Worm (Caenorhabditis elegans): ENCODE data around the gene ife-5.

Gene ife-5

ce11 chrII:12323305-12323704 lies 42.8 kb downstream of the ife-5 start, which contains the start of gene sre-53:
Gene sre-53 (minus strand): TSS chrII:12323405.
- no peak for TF ChIP-seq mcd-1 (GFP tag; IDR thresholded peaks at IDR 0.05)
- TF ChIP-seq F49E8.2 (tag; optimal IDR thresholded peaks at IDR 0.05; ENCODE audit: insufficient read depth): no peak
- no peak for TF ChIP-seq ama-1 (optimal IDR thresholded peaks at IDR 0.05)
- TF ChIP-seq ama-1 (GFP tag; optimal IDR thresholded peaks at IDR 0.05): no peak
- TF ChIP-seq ztf-28 (GFP tag; IDR thresholded peaks at IDR 0.05): no peak
- no peak for TF ChIP-seq nhr-120 (GFP tag; IDR thresholded peaks at IDR 0.05)
- TF ChIP-seq ceh-27 (GFP tag; optimal IDR thresholded peaks at IDR 0.05): no peak
- TF ChIP-seq mxl-1 (tag; optimal IDR thresholded peaks at IDR 0.05): no peak
- TF ChIP-seq rec-8 (tag; optimal IDR thresholded peaks at IDR 0.05): no peak
- TF ChIP-seq ceh-91 (GFP tag; IDR thresholded peaks at IDR 0.05): no peak
- TF ChIP-seq efl-1 (GFP tag; optimal IDR thresholded peaks at IDR 0.05): no peak
- TF ChIP-seq ceh-58 (GFP tag; IDR thresholded peaks at IDR 0.05): no peak
- no peak for TF ChIP-seq B0261.1 (tag; optimal IDR thresholded peaks at IDR 0.05)
- no peak for TF ChIP-seq bed-1 (GFP tag; IDR thresholded peaks at IDR 0.05)
- no peak for TF ChIP-seq attf-3 (GFP tag; conservative IDR thresholded peaks at IDR 0.05)
- no peak for TF ChIP-seq madf-10 (tag; optimal IDR thresholded peaks at IDR 0.05)
- TF ChIP-seq F57A8.1 (GFP tag; optimal IDR thresholded peaks at IDR 0.05): no peak
- no peak for TF ChIP-seq attf-5 (GFP tag; optimal IDR thresholded peaks at IDR 0.05)
- no peak for TF ChIP-seq lsl-1 (GFP tag; optimal IDR thresholded peaks at IDR 0.05)
- no peak for TF ChIP-seq madf-8 (GFP tag; conservative IDR thresholded peaks at IDR 0.05)
- no peak for TF ChIP-seq somi-1 (GFP tag; optimal IDR thresholded peaks at IDR 0.05)

ce11 chrII:12324159-12324558 lies 43.7 kb downstream of the ife-5 start, which contains the start of gene sre-56:
Gene sre-56 (plus strand): TSS chrII:12324459.
- TF ChIP-seq snpc-4 (GFP tag; optimal IDR thresholded peaks at IDR 0.05) (no peak), snpc-4 (tag; optimal IDR thresholded peaks at IDR 0.05) (peak in 1 of 4 experiments; percentile 60), mes-4 (tag; optimal IDR thresholded peaks at IDR 0.05) (no peak), gei-17 (GFP tag; optimal IDR thresholded peaks at IDR 0.05) (no peak)

ce11 chrII:12328994-12329393 lies 48.5 kb downstream of the ife-5 start, which contains the start of gene sre-55:
Gene sre-55 (plus strand): TSS chrII:12329294.
- no peak for TF ChIP-seq lsl-1 (GFP tag; optimal IDR thresholded peaks at IDR 0.05)
- no peak for TF ChIP-seq F39B2.1 (GFP tag; IDR thresholded peaks at IDR 0.05)
- TF ChIP-seq egl-44 (GFP tag; IDR thresholded peaks at IDR 0.05): no peak
- no peak for TF ChIP-seq C17E4.6 (GFP tag; IDR thresholded peaks at IDR 0.05)
- no peak for TF ChIP-seq attf-6 (GFP tag; IDR thresholded peaks at IDR 0.05)
- TF ChIP-seq B0035.1 (tag; optimal IDR thresholded peaks at IDR 0.05): no peak
- TF ChIP-seq dox-1 (GFP tag; IDR thresholded peaks at IDR 0.05): no peak
- no peak for TF ChIP-seq F52B5.7 (tag; optimal IDR thresholded peaks at IDR 0.05)
- no peak for TF ChIP-seq B0261.1 (tag; optimal IDR thresholded peaks at IDR 0.05)
- no peak for TF ChIP-seq aptf-3 (GFP tag; IDR thresholded peaks at IDR 0.05)

- no peak for TF ChIP-seq bed-2 (GFP tag; IDR thresholded peaks at IDR 0.05)
- TF ChIP-seq madf-8 (GFP tag; conservative IDR thresholded peaks at IDR 0.05): no peak
- TF ChIP-seq attf-6 (GFP tag; IDR thresholded peaks at IDR 0.05): no peak
These were observed 52.2 kb downstream of the ife-5 start, which contains the start of gene sre-54 for ce11 chrII:12332624-12333023. Gene sre-54 (plus strand): TSS chrII:12332924.
